Worm (Caenorhabditis elegans) whole organism, late embryonic: ENCODE measurements around the gene npr-34.

Source experiments
- F13H6.1 ChIP-seq: sonication (generic microtip); optimal IDR thresholded peaks from 2 replicates; lab custom pipeline; 2016; ENCODE audit warnings: missing genetic modification characterization, missing compliant biosample characterization
- ahr-1 ChIP-seq: sonication (generic microtip); optimal IDR thresholded peaks from 2 replicates; lab custom pipeline; 2016; ENCODE audit warnings: missing genetic modification characterization, missing compliant biosample characterization
- ama-1 ChIP-seq: fragments of 150-350 bp; optimal IDR thresholded peaks from 2 replicates; lab custom pipeline; 2014
- ceh-14 ChIP-seq: sonication (generic microtip); optimal IDR thresholded peaks from 2 replicates; lab custom pipeline; 2016; ENCODE audit warnings: missing genotype, missing genetic modification characterization, missing compliant biosample characterization
- ceh-18 ChIP-seq: sonication (generic microtip); optimal IDR thresholded peaks from 2 replicates; lab custom pipeline; 2016; ENCODE audit warnings: missing genetic modification characterization, missing compliant biosample characterization
- ceh-2 ChIP-seq: sonication (generic microtip); optimal IDR thresholded peaks from 2 replicates; lab custom pipeline; 2016; ENCODE audit warnings: missing genotype, missing genetic modification characterization, missing compliant biosample characterization
- ceh-30 ChIP-seq: fragments of 150-350 bp; optimal IDR thresholded peaks from 2 replicates; lab custom pipeline; 2014; ENCODE audit warnings: missing biosample characterization, missing genetic modification characterization
- ceh-31 ChIP-seq: sonication (generic microtip); optimal IDR thresholded peaks from 2 replicates; lab custom pipeline; 2016; ENCODE audit warnings: missing genetic modification characterization, missing compliant biosample characterization
- ceh-34 ChIP-seq: sonication (generic microtip); optimal IDR thresholded peaks from 2 replicates; lab custom pipeline; 2016; ENCODE audit warnings: mild to moderate bottlenecking, missing genetic modification characterization, missing compliant biosample characterization
- ceh-45 ChIP-seq: fragments of 200-800 bp; sonication (Bioruptor generic); IDR thresholded peaks from 2 replicates; pipeline ENCODE4 v1.3.6; 2022; ENCODE audit warnings: missing genetic modification reagents, missing genetic modification characterization, missing compliant biosample characterization
- ceh-48 ChIP-seq: sonication (generic microtip); optimal IDR thresholded peaks from 2 replicates; lab custom pipeline; 2016; ENCODE audit warnings: missing genetic modification characterization, inconsistent platforms, missing compliant biosample characterization
- dmd-4 ChIP-seq: sonication (generic microtip); optimal IDR thresholded peaks from 2 replicates; lab custom pipeline; 2016; ENCODE audit warnings: borderline replicate concordance, missing genetic modification characterization, missing compliant biosample characterization
- dve-1 ChIP-seq: sonication (generic microtip); optimal IDR thresholded peaks from 2 replicates; lab custom pipeline; 2017; ENCODE audit warnings: antibody characterized with exemption, mild to moderate bottlenecking, missing genetic modification characterization, missing compliant biosample characterization
- elt-4 ChIP-seq: sonication (generic microtip); optimal IDR thresholded peaks from 2 replicates; lab custom pipeline; 2016; ENCODE audit warnings: missing genetic modification characterization, missing compliant biosample characterization
- fkh-10 ChIP-seq: fragments of 150-350 bp; optimal IDR thresholded peaks from 2 replicates; lab custom pipeline; 2014; ENCODE audit warnings: missing biosample characterization, missing genetic modification reagents, missing genetic modification characterization
- fkh-6 ChIP-seq: sonication (generic microtip); optimal IDR thresholded peaks from 2 replicates; lab custom pipeline; 2016; ENCODE audit warnings: missing genetic modification characterization, missing compliant biosample characterization
- hlh-13 ChIP-seq: fragments of 200-800 bp; sonication (Bioruptor generic); optimal IDR thresholded peaks from 2 replicates; lab custom pipeline; 2018; ENCODE audit warnings: mild to moderate bottlenecking, missing genetic modification characterization, missing compliant biosample characterization
- hlh-15 ChIP-seq: sonication (generic microtip); optimal IDR thresholded peaks from 2 replicates; lab custom pipeline; 2016; ENCODE audit warnings: missing genetic modification characterization, missing compliant biosample characterization
- lim-6 ChIP-seq: sonication (generic microtip); optimal IDR thresholded peaks from 2 replicates; lab custom pipeline; 2016; ENCODE audit warnings: missing genetic modification characterization, missing compliant biosample characterization
- nhr-232 ChIP-seq: sonication (generic microtip); optimal IDR thresholded peaks from 2 replicates; lab custom pipeline; 2016; ENCODE audit warnings: missing genetic modification characterization, missing compliant biosample characterization
- npax-4 ChIP-seq: sonication (generic microtip); optimal IDR thresholded peaks from 2 replicates; lab custom pipeline; 2016; ENCODE audit warnings: missing genetic modification characterization, missing compliant biosample characterization
- pag-3 ChIP-seq: sonication (generic microtip); optimal IDR thresholded peaks from 2 replicates; lab custom pipeline; 2016; ENCODE audit warnings: missing compliant biosample characterization, missing genetic modification characterization, borderline replicate concordance
- pat-9 ChIP-seq: fragments of 200-800 bp; sonication (Bioruptor generic); optimal IDR thresholded peaks from 2 replicates; lab custom pipeline; 2018; ENCODE audit warnings: mild to moderate bottlenecking, missing genetic modification characterization, moderate library complexity, missing compliant biosample characterization
- pha-2 ChIP-seq: sonication (generic microtip); optimal IDR thresholded peaks from 2 replicates; lab custom pipeline; 2017; ENCODE audit warnings: mild to moderate bottlenecking, missing genetic modification characterization, missing compliant biosample characterization
- pha-4 ChIP-seq: fragments of 150-350 bp; optimal IDR thresholded peaks from 2 replicates; lab custom pipeline; 2018; ENCODE audit warnings: missing biosample characterization, missing genetic modification reagents, missing genetic modification characterization
- pros-1 ChIP-seq: fragments of 150-350 bp; optimal IDR thresholded peaks from 2 replicates; lab custom pipeline; 2014; ENCODE audit warnings: missing biosample characterization, missing genetic modification reagents, missing genetic modification characterization
- ref-2 ChIP-seq: sonication (generic microtip); optimal IDR thresholded peaks from 2 replicates; lab custom pipeline; 2016; ENCODE audit warnings: missing genetic modification characterization, missing compliant biosample characterization
- rnt-1 ChIP-seq: sonication (generic microtip); optimal IDR thresholded peaks from 2 replicates; lab custom pipeline; 2016; ENCODE audit warnings: missing genetic modification characterization, missing compliant biosample characterization
- sdc-2 ChIP-seq: sonication (generic microtip); optimal IDR thresholded peaks from 2 replicates; lab custom pipeline; 2016; ENCODE audit warnings: missing genotype, missing genetic modification characterization, missing compliant biosample characterization
- sox-2 ChIP-seq: fragments of 200-800 bp; sonication (Bioruptor generic); IDR thresholded peaks from 2 replicates; pipeline ENCODE4 v1.3.6; 2022; ENCODE audit warnings: missing genetic modification reagents, missing genetic modification characterization, missing compliant biosample characterization
- tbx-2 ChIP-seq: sonication (generic microtip); optimal IDR thresholded peaks from 2 replicates; lab custom pipeline; 2016; ENCODE audit warnings: missing genetic modification characterization, missing compliant biosample characterization
- ttx-3 ChIP-seq: sonication (generic microtip); optimal IDR thresholded peaks from 2 replicates; lab custom pipeline; 2016; ENCODE audit warnings: missing genetic modification reagents, missing genetic modification characterization, missing compliant biosample characterization
- unc-3 ChIP-seq, 2 experiments: fragments of 200-800 bp in 1 of 2; sonication (Bioruptor generic) in 1 of 2; sonication (generic microtip) in 1 of 2; conservative IDR thresholded peaks in 1 of 2; optimal IDR thresholded peaks in 1 of 2; 2 replicates each; pipeline versions ENCODE4 v1.3.6 to Lab custom; 2016 to 2022; ENCODE audit warnings: missing compliant biosample characterization in 2 of 2, missing genetic modification characterization in 2 of 2, missing genetic modification reagents in 1 of 2
- zip-5 ChIP-seq: sonication (generic microtip); optimal IDR thresholded peaks from 2 replicates; lab custom pipeline; 2016; ENCODE audit warnings: missing genetic modification characterization, missing compliant biosample characterization

The npr-34 gene

DNA sequence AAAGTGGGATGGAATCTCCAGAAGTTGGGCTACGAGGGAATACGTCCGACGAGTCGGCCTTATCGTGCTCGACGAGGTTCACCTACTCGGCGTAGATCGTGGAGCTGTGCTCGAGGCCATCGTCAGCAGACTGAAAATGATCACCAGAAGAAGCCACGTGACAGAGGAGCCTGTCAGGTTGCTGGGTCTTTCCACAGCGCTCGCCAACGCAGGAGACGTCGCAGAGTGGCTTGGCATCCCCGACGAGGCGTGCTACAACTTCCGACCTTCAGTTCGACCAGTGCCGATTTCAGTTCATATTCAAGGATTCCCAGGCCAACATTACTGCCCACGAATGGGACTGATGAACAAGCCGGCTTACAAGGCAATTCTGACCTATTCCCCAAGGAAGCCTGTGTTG is 32.1 kb upstream of the npr-34 start:
- TF ChIP-seq hlh-15 (tag; lab: Kevin White, UChicago) (no peak), hlh-13 (GFP tag; lab: Kevin White, UChicago) (no peak), rnt-1 (tag; lab: Kevin White, UChicago) (no peak), ceh-45 (GFP tag; lab: Robert Waterston, UW) (no peak), nhr-232 (tag; lab: Kevin White, UChicago) (no peak), pros-1 (tag; lab: Kevin White, UChicago) (no peak), ceh-30 (no peak), ceh-14 (no peak), sox-2 (GFP tag; lab: Robert Waterston, UW) (no peak), npax-4 (tag; lab: Kevin White, UChicago) (no peak), tbx-2 (tag; lab: Kevin White, UChicago) (no peak), pha-4 (tag; lab: Kevin White, UChicago) (no peak)

- TF ChIP-seq ceh-18 (tag; lab: Kevin White, UChicago), result no peak
- no peak for TF ChIP-seq ceh-48 (tag; lab: Kevin White, UChicago)
- TF ChIP-seq pha-4 (tag; lab: Kevin White, UChicago), result no peak
- no peak for TF ChIP-seq ceh-34 (tag; lab: Kevin White, UChicago)
Observed at ce11 chrII:14768804-14769203, 29.8 kb upstream of the npr-34 start.

DNA sequence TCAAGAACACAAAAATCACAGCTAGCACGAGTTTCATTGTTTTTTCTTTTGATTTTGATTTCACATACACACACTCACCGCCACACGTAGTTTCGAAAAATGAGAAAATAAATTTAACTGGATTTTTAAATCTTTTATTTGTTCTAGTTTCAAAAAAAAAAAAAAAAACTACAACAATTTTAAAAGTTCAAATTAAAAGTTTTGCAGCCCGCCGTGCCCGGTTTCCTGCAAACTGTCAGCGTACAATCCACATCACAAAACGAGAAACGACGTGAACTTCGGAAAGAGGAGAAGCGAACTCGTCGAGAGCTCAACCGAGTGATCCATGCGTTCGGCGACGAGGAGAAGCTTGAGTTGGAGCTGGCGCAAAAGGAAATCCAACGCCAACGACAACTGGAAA is 18.7 kb upstream of the npr-34 start, which contains the start of gene Y54E2A.5:
Gene Y54E2A.5, minus strand, starts transcription at position 101 of the 400 bp plus-strand sequence.
- TF ChIP-seq elt-4, result no peak
- no peak for TF ChIP-seq ceh-34 (tag; lab: Kevin White, UChicago)
- no peak for TF ChIP-seq fkh-10 (GFP tag; lab: Kevin White, UChicago)
- TF ChIP-seq ref-2 (tag; lab: Kevin White, UChicago), result no peak
- no peak for TF ChIP-seq zip-5
- TF ChIP-seq ttx-3 (tag; lab: Kevin White, UChicago), result no peak
- TF ChIP-seq F13H6.1 (tag; lab: Kevin White, UChicago), result no peak
- TF ChIP-seq dve-1, result no peak
- no peak for TF ChIP-seq unc-3 (GFP tag; conservative IDR thresholded peaks at IDR 0.05; lab: Robert Waterston, UW)
- no peak for TF ChIP-seq unc-3 (tag; optimal IDR thresholded peaks at IDR 0.05; lab: Kevin White, UChicago)
- no peak for TF ChIP-seq rnt-1 (tag; lab: Kevin White, UChicago)
- TF ChIP-seq lim-6 (tag; lab: Kevin White, UChicago), result no peak
- no peak for TF ChIP-seq sdc-2 (tag; lab: Kevin White, UChicago)
- no peak for TF ChIP-seq pha-2 (tag; lab: Kevin White, UChicago)
- TF ChIP-seq pat-9 (tag; lab: Kevin White, UChicago), result no peak
- no peak for TF ChIP-seq fkh-6 (tag; lab: Kevin White, UChicago)
- no peak for TF ChIP-seq pag-3 (tag; lab: Kevin White, UChicago)
- TF ChIP-seq tbx-2 (tag; lab: Kevin White, UChicago), result no peak
- no peak for TF ChIP-seq dmd-4
- no peak for TF ChIP-seq ama-1 (lab: Kevin White, UChicago)
- TF ChIP-seq, all 69 proteins: peak for 0

DNA sequence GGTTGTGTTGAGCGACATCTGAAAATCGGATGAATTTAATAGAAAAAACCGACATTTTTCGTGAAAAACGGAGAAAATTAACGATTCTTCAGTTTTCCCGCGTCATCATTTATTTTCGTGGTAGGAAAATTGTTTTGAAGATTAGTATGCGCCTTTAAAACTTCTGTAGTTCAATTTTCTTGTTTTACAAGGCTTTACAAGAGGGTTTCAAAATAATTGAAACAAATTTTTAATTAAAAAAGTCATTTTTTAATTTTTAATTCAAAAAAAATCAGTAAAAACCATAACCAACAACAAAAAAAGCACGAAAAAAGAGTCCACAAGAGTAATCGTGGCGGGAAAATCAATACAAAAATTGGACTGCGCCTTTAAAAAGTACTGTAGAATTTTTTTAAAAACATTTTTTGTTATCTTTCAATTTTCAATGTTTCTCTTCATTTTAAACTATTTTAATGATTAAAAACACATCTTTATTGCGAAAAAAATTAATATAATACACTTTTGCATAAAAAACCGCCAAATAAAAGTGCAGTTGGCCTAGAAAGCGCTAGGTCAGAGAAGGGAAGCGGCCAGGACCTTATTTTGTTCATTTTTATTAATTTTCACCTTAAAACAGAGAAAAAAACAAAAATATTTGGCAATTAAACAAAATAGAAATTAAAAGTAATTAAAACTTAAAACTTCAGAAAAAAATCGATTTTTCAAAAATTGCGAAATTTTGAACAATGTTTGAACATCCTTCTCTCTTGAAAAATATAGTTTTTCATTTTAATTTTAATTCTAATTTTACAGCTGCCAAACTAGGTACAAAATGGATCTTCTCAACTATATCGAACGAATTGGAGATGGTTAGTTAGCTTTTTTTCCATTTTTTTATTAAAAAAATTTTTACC is 15.1 kb upstream of the npr-34 start, which contains the start of the genes tac-1 and Y54E2A.4:
Gene tac-1, minus strand, starts transcription at position 20 of the 893 bp plus-strand sequence.
Gene Y54E2A.4, plus strand, starts transcription at position 765 of the 893 bp plus-strand sequence.
- no peak for TF ChIP-seq ahr-1
- peak; percentile 3 for TF ChIP-seq ceh-31 (tag; lab: Kevin White, UChicago)
- TF ChIP-seq ceh-2 (tag; lab: Kevin White, UChicago), result no peak
- TF ChIP-seq tbx-2 (tag; lab: Kevin White, UChicago), result no peak
